Fruit fly (Drosophila melanogaster) whole organism, embryonic: ENCODE data around the gene CG42404.

Experiments used
- BEAF-32 ChIP-seq: fragments of 200-800 bp; sonication (Bioruptor generic); optimal IDR thresholded peaks from 3 replicates; lab custom pipeline; 2017; ENCODE audit warnings: missing biosample characterization, missing genetic modification characterization, mild to moderate bottlenecking, moderate library complexity, missing genetic modification reagents
- BtbVII ChIP-seq: fragments of 200-800 bp; sonication (Bioruptor generic); optimal IDR thresholded peaks from 3 replicates; lab custom pipeline; 2017; ENCODE audit warnings: missing biosample characterization, mild to moderate bottlenecking, missing genetic modification characterization
- CG15073 ChIP-seq: fragments of 200-800 bp; sonication (Bioruptor generic); optimal IDR thresholded peaks from 2 replicates; lab custom pipeline; 2016; ENCODE audit warnings: missing biosample characterization, missing genetic modification characterization
- CG15514 ChIP-seq: fragments of 200-800 bp; sonication (Bioruptor generic); optimal IDR thresholded peaks from 3 replicates; lab custom pipeline; 2017; ENCODE audit warnings: missing biosample characterization, missing genetic modification characterization, mild to moderate bottlenecking, moderate library complexity, missing genetic modification reagents
- CG17186 ChIP-seq: fragments of 200-800 bp; sonication (Bioruptor generic); optimal IDR thresholded peaks from 3 replicates; lab custom pipeline; 2017; ENCODE audit warnings: missing biosample characterization, missing genetic modification reagents, missing genetic modification characterization
- CG17802 ChIP-seq: fragments of 200-800 bp; sonication (Bioruptor generic); optimal IDR thresholded peaks from 2 replicates; lab custom pipeline; 2018; ENCODE audit warnings: missing biosample characterization, mild to moderate bottlenecking, missing genetic modification characterization, moderate library complexity
- CG2678 ChIP-seq: fragments of 200-800 bp; sonication (Bioruptor generic); optimal IDR thresholded peaks from 3 replicates; lab custom pipeline; 2019; ENCODE audit warnings: missing biosample characterization, mild to moderate bottlenecking, missing genetic modification characterization, moderate library complexity
- CG30403 ChIP-seq: fragments of 200-800 bp; sonication (Bioruptor generic); optimal IDR thresholded peaks from 3 replicates; lab custom pipeline; 2016; ENCODE audit warnings: missing biosample characterization, missing genetic modification characterization
- CG31441 ChIP-seq: fragments of 200-800 bp; sonication (Bioruptor generic); IDR thresholded peaks from 2 replicates; pipeline ENCODE4 v1.3.6; 2022; ENCODE audit warnings: missing biosample characterization, missing genetic modification characterization
- CG34224 ChIP-seq: fragments of 200-800 bp; sonication (Bioruptor generic); IDR thresholded peaks from 3 replicates; pipeline ENCODE4 v1.3.6; 2022; ENCODE audit warnings: missing biosample characterization, missing genetic modification characterization; ENCODE audit not compliant: partially characterized antibody
- CG3995 ChIP-seq: fragments of 200-800 bp; sonication (Bioruptor generic); optimal IDR thresholded peaks from 3 replicates; lab custom pipeline; 2016; ENCODE audit warnings: missing biosample characterization, missing genetic modification characterization
- CG42726 ChIP-seq: fragments of 200-800 bp; sonication (Bioruptor generic); IDR thresholded peaks from 2 replicates; pipeline ENCODE4 v1.3.6; 2022; ENCODE audit warnings: missing biosample characterization, missing genetic modification characterization; ENCODE audit not compliant: partially characterized antibody
- CG4707 ChIP-seq: fragments of 200-800 bp; sonication (Bioruptor generic); optimal IDR thresholded peaks from 2 replicates; lab custom pipeline; 2018; ENCODE audit warnings: missing biosample characterization, mild to moderate bottlenecking, missing genetic modification characterization, moderate library complexity
- CG6791 ChIP-seq: fragments of 200-800 bp; sonication (Bioruptor generic); IDR thresholded peaks from 3 replicates; pipeline ENCODE4 v1.3.6; 2022; ENCODE audit warnings: missing biosample characterization, missing genetic modification characterization; ENCODE audit not compliant: partially characterized antibody
- CG8478 ChIP-seq: fragments of >200 bp; optimal IDR thresholded peaks from 2 replicates; lab custom pipeline; 2018
- CoRest ChIP-seq: fragments of 200-800 bp; sonication (Bioruptor generic); optimal IDR thresholded peaks from 3 replicates; lab custom pipeline; 2018; ENCODE audit warnings: missing biosample characterization, mild to moderate bottlenecking, missing genetic modification characterization, moderate library complexity
- D19B ChIP-seq: fragments of 200-800 bp; sonication (Bioruptor generic); optimal IDR thresholded peaks from 2 replicates; lab custom pipeline; 2017; ENCODE audit warnings: missing biosample characterization, mild to moderate bottlenecking, missing genetic modification characterization
- Dll ChIP-seq: fragments of 200-800 bp; sonication (Bioruptor generic); IDR thresholded peaks from 4 replicates; pipeline ENCODE4 v1.3.6; 2022; ENCODE audit warnings: missing biosample characterization, missing genetic modification characterization; ENCODE audit not compliant: partially characterized antibody
- Dp ChIP-seq: fragments of 200-800 bp; sonication (Bioruptor generic); optimal IDR thresholded peaks from 2 replicates; lab custom pipeline; 2018; ENCODE audit warnings: missing biosample characterization, mild to moderate bottlenecking, missing genetic modification characterization, moderate library complexity
- Hmx ChIP-seq: fragments of 200-800 bp; sonication (Bioruptor generic); optimal IDR thresholded peaks from 2 replicates; lab custom pipeline; 2016; ENCODE audit warnings: missing biosample characterization, missing genetic modification characterization
- Lim3 ChIP-seq: fragments of 200-800 bp; sonication (Bioruptor generic); IDR thresholded peaks from 2 replicates; pipeline ENCODE4 v1.3.6; 2022; ENCODE audit warnings: missing biosample characterization, missing genetic modification characterization
- NC2α ChIP-seq: fragments of 200-800 bp; sonication (Bioruptor generic); optimal IDR thresholded peaks from 2 replicates; lab custom pipeline; 2016; ENCODE audit warnings: missing biosample characterization, missing genetic modification characterization
- Neu2 ChIP-seq: fragments of 200-800 bp; sonication (Bioruptor generic); optimal IDR thresholded peaks from 3 replicates; lab custom pipeline; 2016; ENCODE audit warnings: missing biosample characterization, missing genetic modification characterization, borderline replicate concordance
- Nf-YC ChIP-seq: fragments of 200-800 bp; optimal IDR thresholded peaks from 3 replicates; lab custom pipeline; 2019; ENCODE audit warnings: missing biosample characterization, mild to moderate bottlenecking, missing genetic modification characterization, moderate library complexity
- PHDP ChIP-seq: fragments of 200-800 bp; sonication (Bioruptor generic); optimal IDR thresholded peaks from 3 replicates; lab custom pipeline; 2018; ENCODE audit warnings: missing biosample characterization, mild to moderate bottlenecking, missing genetic modification characterization, moderate library complexity
- Sox100B ChIP-seq: fragments of 200-800 bp; sonication (Bioruptor generic); optimal IDR thresholded peaks from 3 replicates; lab custom pipeline; 2018; ENCODE audit warnings: missing biosample characterization, mild to moderate bottlenecking, missing genetic modification characterization
- Sry-δ ChIP-seq: fragments of 200-800 bp; sonication (Bioruptor generic); optimal IDR thresholded peaks from 2 replicates; lab custom pipeline; 2016; ENCODE audit warnings: missing biosample characterization, missing genetic modification characterization
- amos ChIP-seq: fragments of 200-800 bp; sonication (Bioruptor generic); IDR thresholded peaks from 2 replicates; pipeline ENCODE4 v1.3.6; 2022; ENCODE audit warnings: missing biosample characterization, missing genetic modification characterization; ENCODE audit not compliant: partially characterized antibody
- bbx ChIP-seq: fragments of 200-800 bp; sonication (Bioruptor generic); IDR thresholded peaks from 2 replicates; pipeline ENCODE4 v1.3.6; 2022; ENCODE audit warnings: missing biosample characterization, missing genetic modification characterization; ENCODE audit not compliant: partially characterized antibody
- cg ChIP-seq: fragments of 200-800 bp; sonication (Bioruptor generic); optimal IDR thresholded peaks from 3 replicates; lab custom pipeline; 2019; ENCODE audit warnings: missing biosample characterization, mild to moderate bottlenecking, missing genetic modification characterization, moderate library complexity
- chinmo ChIP-seq: fragments of 200-800 bp; sonication (Bioruptor generic); IDR thresholded peaks from 4 replicates; pipeline ENCODE4 v1.3.6; 2022; ENCODE audit warnings: missing biosample characterization, missing genetic modification characterization; ENCODE audit not compliant: partially characterized antibody
- chm ChIP-seq: fragments of 200-800 bp; sonication (Bioruptor generic); IDR thresholded peaks from 2 replicates; pipeline ENCODE4 v1.3.6; 2022; ENCODE audit warnings: missing biosample characterization, missing genetic modification characterization
- en ChIP-seq: fragments of 200-800 bp; sonication (Bioruptor generic); optimal IDR thresholded peaks from 2 replicates; lab custom pipeline; 2016; ENCODE audit warnings: missing biosample characterization, missing genetic modification characterization
- fru ChIP-seq: fragments of >200 bp; optimal IDR thresholded peaks from 2 replicates; lab custom pipeline; 2017
- gce ChIP-seq: fragments of 200-800 bp; sonication (Bioruptor generic); IDR thresholded peaks from 3 replicates; pipeline ENCODE4 v1.3.6; 2022; ENCODE audit warnings: missing biosample characterization, missing genetic modification characterization
- lola ChIP-seq, 3 experiments: fragments of >200 bp in 2 of 3; fragments of 200-800 bp in 1 of 3; sonication (Bioruptor generic) in 1 of 3; optimal IDR thresholded peaks; 2 replicates each; lab custom pipeline; 2017 to 2019; ENCODE audit warnings: missing biosample characterization in 3 of 3, missing genetic modification characterization in 3 of 3, mild to moderate bottlenecking in 1 of 3, moderate library complexity in 1 of 3
- mirr ChIP-seq: fragments of 200-800 bp; sonication (Bioruptor generic); optimal IDR thresholded peaks from 3 replicates; lab custom pipeline; 2018; ENCODE audit warnings: missing biosample characterization, mild to moderate bottlenecking, missing genetic modification characterization
- nom ChIP-seq: fragments of 200-800 bp; sonication (Bioruptor generic); optimal IDR thresholded peaks from 2 replicates; lab custom pipeline; 2017; ENCODE audit warnings: missing biosample characterization, missing genetic modification characterization, mild to moderate bottlenecking, moderate library complexity, missing genetic modification reagents
- pho ChIP-seq: fragments of 200-800 bp; sonication (Bioruptor generic); optimal IDR thresholded peaks from 2 replicates; lab custom pipeline; 2016; ENCODE audit warnings: missing biosample characterization, missing genetic modification characterization
- pzg ChIP-seq: fragments of 200-800 bp; sonication (Bioruptor generic); optimal IDR thresholded peaks from 3 replicates; lab custom pipeline; 2018; ENCODE audit warnings: missing biosample characterization, mild to moderate bottlenecking, missing genetic modification characterization, moderate library complexity
- ranshi ChIP-seq: fragments of 200-800 bp; sonication (Bioruptor generic); IDR thresholded peaks from 2 replicates; pipeline ENCODE4 v1.3.6; 2022; ENCODE audit warnings: missing biosample characterization, missing genetic modification characterization
- row ChIP-seq: fragments of 200-800 bp; sonication (Bioruptor generic); IDR thresholded peaks from 3 replicates; pipeline ENCODE4 v1.3.6; 2022; ENCODE audit warnings: missing biosample characterization, missing genetic modification characterization
- sens ChIP-seq: fragments of 200-800 bp; sonication (Bioruptor generic); peaks from one replicate; lab custom pipeline; 2016; ENCODE audit warnings: missing biosample characterization, missing genetic modification characterization
- sisA ChIP-seq: fragments of 200-800 bp; sonication (Bioruptor generic); IDR thresholded peaks from 2 replicates; pipeline ENCODE4 v1.3.6; 2022; ENCODE audit warnings: missing biosample characterization, missing genetic modification characterization
- sr ChIP-seq: fragments of 200-800 bp; sonication (Bioruptor generic); IDR thresholded peaks from 3 replicates; pipeline ENCODE4 v1.3.6; 2022; ENCODE audit warnings: missing biosample characterization, missing genetic modification characterization
- ssp ChIP-seq: fragments of 200-800 bp; sonication (Bioruptor generic); IDR thresholded peaks from 2 replicates; pipeline ENCODE4 v1.3.6; 2022; ENCODE audit warnings: missing biosample characterization, missing genetic modification characterization
- tap ChIP-seq: fragments of 200-800 bp; optimal IDR thresholded peaks from 3 replicates; lab custom pipeline; 2019; ENCODE audit warnings: missing biosample characterization, mild to moderate bottlenecking, missing genetic modification characterization, moderate library complexity
- tna ChIP-seq: fragments of 200-800 bp; sonication (Bioruptor generic); IDR thresholded peaks from 2 replicates; pipeline ENCODE4 v1.3.6; 2022; ENCODE audit warnings: missing biosample characterization, missing genetic modification characterization; ENCODE audit not compliant: partially characterized antibody

Gene CG42404

DNA sequence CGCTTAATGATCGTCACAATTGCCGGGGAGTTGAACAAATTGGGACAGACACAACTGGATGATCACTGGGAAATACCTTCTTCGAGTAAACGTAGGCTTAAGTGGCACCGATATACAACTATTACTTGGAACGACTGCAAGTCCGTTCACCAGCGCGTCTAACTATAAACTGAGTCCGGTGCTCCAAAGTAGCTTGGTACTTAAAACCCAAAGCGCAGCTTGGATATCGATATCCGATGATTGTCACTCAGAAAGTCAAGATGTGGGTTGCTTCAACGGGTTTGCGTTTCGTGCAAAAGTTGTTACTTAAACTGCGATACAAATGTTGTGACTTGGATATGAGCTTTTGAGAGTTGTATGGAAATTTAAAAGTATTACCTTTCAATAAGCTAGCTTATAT is 43.6 kb upstream of the CG42404 start, which contains the start of gene Spn88Ea (continued):
- TF ChIP-seq CG3995 (GFP tag; lab: Kevin White, UChicago): peak; percentile 96
- peak; percentile 26 for TF ChIP-seq pzg (GFP tag; lab: Kevin White, UChicago)
- peak; percentile 39; the same call in 1 of the 2 replicates for TF ChIP-seq chm (GFP tag; lab: Robert Waterston, UW)
- TF ChIP-seq Lim3 (GFP tag; lab: Robert Waterston, UW): no peak
- TF ChIP-seq mirr (GFP tag; lab: Kevin White, UChicago): peak; percentile 18
- TF ChIP-seq row: peak; percentile 57
- TF ChIP-seq amos (GFP tag; lab: Robert Waterston, UW): peak; percentile 35; the same call in 1 of the 2 replicates
- 0 out of 3 replicates have a peak, but pooled peaks have one; percentile 10 for TF ChIP-seq sr (GFP tag; lab: Robert Waterston, UW)
- no peak for TF ChIP-seq ranshi
- TF ChIP-seq CG6791 (GFP tag; lab: Robert Waterston, UW): peak; percentile 7; the same call in 1 of the 3 replicates
- TF ChIP-seq Dll (GFP tag; lab: Robert Waterston, UW): 0 out of 4 replicates have a peak, but pooled peaks have one; percentile 29
- peak; percentile 35; the same call in 1 of the 2 replicates for TF ChIP-seq CG42726
- TF ChIP-seq CG17802 (tag; lab: Kevin White, UChicago): peak; percentile 32
- TF ChIP-seq CG17186 (GFP tag; lab: Kevin White, UChicago): peak; percentile 35
- peak; percentile 33; the same call in 1 of the 3 replicates for TF ChIP-seq CG34224 (GFP tag; lab: Robert Waterston, UW)
- no peak for TF ChIP-seq Hmx (GFP tag; lab: Kevin White, UChicago)
- TF ChIP-seq Sry-δ (GFP tag; lab: Kevin White, UChicago): peak; percentile 28
- peak; percentile 15 for TF ChIP-seq nom (GFP tag; lab: Kevin White, UChicago)
- TF ChIP-seq bbx: peak; percentile 56; the same call in 1 of the 2 replicates
- TF ChIP-seq sens (GFP tag; lab: Kevin White, UChicago): peak; percentile 63
- TF ChIP-seq gce (GFP tag; lab: Robert Waterston, UW): no peak
- no peak for TF ChIP-seq CG30403
- TF ChIP-seq tna: peak; percentile 23; the same call in 1 of the 2 replicates
- TF ChIP-seq chinmo (GFP tag; lab: Robert Waterston, UW): peak; percentile 76; the same call in 2 of the 4 replicates
- peak; percentile 60 for TF ChIP-seq CG15514 (GFP tag; lab: Kevin White, UChicago)
- peak; percentile 33; the same call in 1 of the 2 replicates for TF ChIP-seq ssp (GFP tag; lab: Robert Waterston, UW)
- peak; percentile 99 for TF ChIP-seq CG31441

DNA sequence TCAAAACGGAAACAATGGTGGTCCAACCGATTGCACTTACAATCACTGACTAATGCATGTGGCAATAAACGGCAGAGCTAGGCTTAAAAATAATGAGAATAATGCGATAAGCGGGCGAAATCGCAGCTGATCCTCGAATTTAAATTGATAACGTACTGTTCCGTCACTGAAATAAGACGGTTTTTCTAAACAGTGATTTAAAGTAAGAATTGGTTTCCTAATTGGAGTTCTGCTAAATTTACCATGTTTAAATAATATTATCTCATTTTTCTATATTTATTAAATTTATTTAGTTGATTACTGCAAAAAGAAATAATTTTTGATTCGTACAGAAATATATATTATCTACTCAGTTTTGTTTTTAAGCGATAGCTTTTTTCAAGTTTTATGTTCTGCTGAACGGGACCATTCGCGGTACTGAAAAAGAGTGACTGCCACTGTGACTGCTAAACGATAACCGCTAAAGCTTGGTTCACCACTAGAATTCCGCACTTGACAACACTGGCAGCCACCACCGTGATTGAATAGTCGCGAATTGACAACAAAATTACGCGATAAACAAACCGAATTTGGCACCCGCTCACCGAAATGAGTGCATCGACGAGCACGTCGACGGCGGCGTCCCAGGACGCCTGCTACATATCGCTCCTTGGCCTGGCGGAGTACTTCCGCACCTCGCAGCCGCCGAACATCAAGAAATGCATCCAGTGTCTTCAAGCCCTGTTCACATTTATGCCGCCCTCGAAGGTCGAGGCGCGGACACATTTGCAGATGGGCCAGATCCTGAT is 41.0 kb upstream of the CG42404 start, which contains the start of the genes Spn88Eb and Mau2:
Spn88Eb (minus strand) TSS at position 51 of the 788 bp plus-strand sequence.
Mau2 (plus strand) TSS at position 493 of the 788 bp plus-strand sequence.
- TF ChIP-seq CG2678 (no peak), BtbVII (GFP tag; lab: Kevin White, UChicago) (no peak), CG8478 (lab: Kevin White, UChicago) (no peak), Hmx (GFP tag; lab: Kevin White, UChicago) (no peak), CG4707 (GFP tag; lab: Kevin White, UChicago) (no peak), Sox100B (GFP tag; lab: Kevin White, UChicago) (no peak), PHDP (tag; lab: Kevin White, UChicago) (peak; percentile 33), pho (GFP tag; lab: Kevin White, UChicago) (peak; percentile 63), Nf-YC (tag; lab: Kevin White, UChicago) (peak; percentile 67), CG15073 (GFP tag; lab: Kevin White, UChicago) (no peak), en (GFP tag; lab: Kevin White, UChicago) (no peak), tap (tag; lab: Kevin White, UChicago) (no peak), BEAF-32 (GFP tag; lab: Kevin White, UChicago) (peak; percentile 82), cg (GFP tag; lab: Kevin White, UChicago) (no peak), Neu2 (GFP tag; lab: Kevin White, UChicago) (no peak), Dp (GFP tag; lab: Kevin White, UChicago) (peak; percentile 37), D19B (GFP tag; lab: Kevin White, UChicago) (no peak), lola (GFP tag; optimal IDR thresholded peaks at IDR 0.05; lab: Kevin White, UChicago) (peak in 1 of 3 experiments; percentile 32), CoRest (tag; lab: Kevin White, UChicago) (peak; percentile 68), NC2α (no peak), sisA (peak; percentile 62), fru (lab: Kevin White, UChicago) (no peak)
